Worm (Caenorhabditis elegans): ENCODE data around the gene B0361.4.

B0361.4 gene

DNA sequence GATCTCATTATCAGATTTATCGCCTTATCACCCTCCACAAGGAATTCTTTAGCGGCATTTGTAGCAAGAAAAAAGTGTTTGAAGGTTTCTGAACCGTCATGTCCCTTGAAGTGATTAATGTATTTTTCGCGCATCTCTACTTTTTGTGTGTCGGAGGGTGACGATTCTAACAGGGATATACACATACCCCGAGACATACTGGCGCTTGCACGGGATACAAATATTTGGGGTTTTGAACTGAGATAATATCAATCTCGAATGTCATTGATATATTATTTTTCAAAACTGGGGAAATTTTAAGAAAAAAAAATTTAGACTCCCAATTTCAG is 46.8 kb downstream of the B0361.4 start:
- TF ChIP-seq tbx-11 (GFP tag; IDR thresholded peaks at IDR 0.05): no peak

DNA sequence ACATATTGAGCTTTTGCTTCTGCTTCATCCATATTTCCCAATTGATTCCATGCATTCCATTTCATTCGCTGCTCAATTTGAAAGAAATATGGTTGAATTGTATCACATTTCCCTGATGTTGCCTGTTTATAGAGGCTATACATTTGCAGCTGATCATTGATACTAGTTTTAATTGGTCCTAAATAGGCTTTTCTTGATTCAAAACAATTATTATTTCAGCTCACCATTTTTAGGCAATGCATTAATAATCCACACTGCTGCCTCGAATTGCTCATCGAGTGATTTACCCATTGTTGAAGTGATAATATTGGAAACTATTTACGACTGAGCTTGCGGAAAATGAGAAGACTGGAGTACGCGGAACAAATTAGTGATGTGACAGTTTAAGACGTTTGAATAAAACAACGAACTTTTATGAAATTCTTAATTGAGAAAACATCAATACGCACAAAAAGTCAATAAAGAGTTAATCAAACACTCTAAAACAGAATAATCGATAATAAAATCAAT is 49.9 kb downstream of the B0361.4 start, which contains the start of gene acbp-4:
Gene acbp-4 (minus strand): TSS at position 510 of the 510 bp plus-strand sequence.
- TF ChIP-seq hmg-4 (GFP tag; optimal IDR thresholded peaks at IDR 0.05) (no peak), tbx-11 (GFP tag; IDR thresholded peaks at IDR 0.05) (no peak), ceh-13 (GFP tag; optimal IDR thresholded peaks at IDR 0.05) (no peak), hmbx-1 (tag; optimal IDR thresholded peaks at IDR 0.05) (no peak), ceh-36 (tag; optimal IDR thresholded peaks at IDR 0.05) (no peak)

DNA sequence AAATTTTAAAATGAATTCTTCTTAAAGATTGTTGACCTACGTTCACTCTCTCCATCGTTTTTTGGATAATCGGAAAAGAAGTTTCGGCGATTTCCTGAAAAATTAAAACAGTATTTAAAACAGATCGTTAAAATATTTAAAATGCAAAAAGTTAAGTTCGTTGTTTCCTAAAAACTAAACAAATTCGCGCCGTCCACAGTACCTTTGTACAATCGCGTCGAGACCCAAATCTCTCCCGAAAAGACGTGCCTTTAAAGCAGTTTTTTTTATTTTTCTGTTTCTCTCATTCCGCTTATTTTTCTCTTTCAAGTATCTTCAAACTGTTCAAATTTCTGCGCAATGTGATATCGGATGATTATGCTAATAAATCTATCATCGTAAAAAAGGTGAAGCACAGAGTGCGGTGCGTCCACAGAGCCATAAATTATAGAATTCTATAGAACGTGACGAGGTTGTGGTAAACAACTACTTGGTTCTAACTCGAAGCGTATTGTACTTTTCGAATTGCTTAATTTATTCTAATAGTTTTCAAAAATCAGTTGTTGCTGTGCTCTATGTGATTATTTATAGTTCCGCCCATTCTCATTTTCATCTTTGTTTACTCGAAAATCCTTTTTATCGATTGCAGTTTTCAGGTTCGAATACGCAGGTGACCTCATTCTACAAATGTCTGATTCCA is 52.0 kb downstream of the B0361.4 start, which contains the start of the genes F56C9.6 and F56C9.3:
Gene F56C9.6 (minus strand): TSS at position 112 of the 679 bp plus-strand sequence.
Gene F56C9.3 (plus strand): TSS at position 629 of the 679 bp plus-strand sequence.
- TF ChIP-seq ceh-13 (GFP tag; optimal IDR thresholded peaks at IDR 0.05): no peak
- TF ChIP-seq tbx-37 (GFP tag; conservative IDR thresholded peaks at IDR 0.05): no peak

DNA sequence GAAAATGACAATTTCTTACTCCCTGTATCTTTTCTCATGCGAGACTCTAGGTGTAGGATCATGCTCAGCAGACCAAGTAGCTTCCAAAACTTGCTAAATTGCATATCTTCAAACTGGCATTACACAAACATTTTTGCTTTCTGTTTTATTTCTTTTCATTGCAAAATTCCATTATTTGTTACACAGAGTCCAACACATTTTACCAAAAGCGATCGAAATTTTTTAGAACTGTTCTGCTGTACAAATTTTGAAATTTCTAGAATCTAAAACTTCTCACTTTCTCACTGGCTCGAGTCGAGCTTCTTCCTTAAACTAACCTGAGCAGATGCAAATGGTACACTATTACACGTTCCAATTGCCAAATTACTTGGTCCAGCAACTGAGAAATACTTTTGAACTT is 55.7 kb downstream of the B0361.4 start:
- TF ChIP-seq hnd-1 (tag; optimal IDR thresholded peaks at IDR 0.05) (no peak), tbx-37 (GFP tag; conservative IDR thresholded peaks at IDR 0.05) (no peak), tbx-11 (GFP tag; IDR thresholded peaks at IDR 0.05) (no peak), flt-1 (GFP tag; IDR thresholded peaks at IDR 0.05) (no peak), ets-7 (tag; optimal IDR thresholded peaks at IDR 0.05) (no peak), hmg-4 (GFP tag; optimal IDR thresholded peaks at IDR 0.05) (no peak), ceh-13 (GFP tag; optimal IDR thresholded peaks at IDR 0.05) (no peak), ceh-36 (tag; optimal IDR thresholded peaks at IDR 0.05) (no peak), hmbx-1 (tag; optimal IDR thresholded peaks at IDR 0.05) (no peak), B0310.2 (tag; optimal IDR thresholded peaks at IDR 0.05) (no peak), aly-1 (tag; optimal IDR thresholded peaks at IDR 0.05) (no peak), tra-4 (tag; optimal IDR thresholded peaks at IDR 0.05) (no peak), F13C5.2 (tag; optimal IDR thresholded peaks at IDR 0.05) (no peak), sea-1 (GFP tag; conservative IDR thresholded peaks at IDR 0.05) (no peak), scrt-1 (GFP tag; IDR thresholded peaks at IDR 0.05) (no peak)

DNA sequence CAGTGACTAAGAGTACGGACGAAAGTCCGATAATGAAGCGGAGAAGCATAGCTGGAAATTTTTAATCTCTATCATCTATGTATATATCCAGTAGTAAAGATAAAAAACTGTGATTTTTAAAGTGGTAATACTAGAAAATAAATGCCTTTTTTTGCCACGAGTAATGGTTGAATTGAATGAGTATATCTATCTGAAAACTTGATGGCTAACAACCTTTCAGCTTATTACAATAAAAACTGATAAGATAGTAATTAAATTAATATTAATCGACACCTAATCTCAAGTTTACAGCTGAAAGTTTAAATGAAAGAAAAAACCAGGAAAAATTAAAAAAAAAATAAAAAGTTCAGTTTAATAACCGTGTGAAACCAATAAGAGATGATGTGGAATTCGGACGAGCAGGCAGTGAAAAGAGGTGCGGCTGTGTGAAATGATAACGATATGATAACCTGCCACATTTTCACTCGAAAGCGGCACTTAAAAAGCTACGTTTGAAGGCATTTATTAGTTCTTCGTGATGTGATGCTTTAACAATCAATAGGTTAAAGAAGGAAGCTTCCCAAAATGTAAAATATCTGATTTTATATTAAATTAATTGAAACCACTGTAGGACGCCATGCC is 56.2 kb downstream of the B0361.4 start, which contains the start of gene nspg-6:
Gene nspg-6 (minus strand): TSS at position 51 of the 621 bp plus-strand sequence.
- TF ChIP-seq flt-1 (GFP tag; IDR thresholded peaks at IDR 0.05): no peak
- no peak for TF ChIP-seq tbx-37 (GFP tag; conservative IDR thresholded peaks at IDR 0.05)
- TF ChIP-seq scrt-1 (GFP tag; IDR thresholded peaks at IDR 0.05): no peak
- no peak for TF ChIP-seq hmg-4 (GFP tag; optimal IDR thresholded peaks at IDR 0.05)
- no peak for TF ChIP-seq B0310.2 (tag; optimal IDR thresholded peaks at IDR 0.05)
- TF ChIP-seq tra-4 (tag; optimal IDR thresholded peaks at IDR 0.05): no peak
- no peak for TF ChIP-seq ama-1 (optimal IDR thresholded peaks at IDR 0.05)
- TF ChIP-seq tbx-11 (GFP tag; IDR thresholded peaks at IDR 0.05): no peak
- no peak for TF ChIP-seq ets-7 (tag; optimal IDR thresholded peaks at IDR 0.05)
- TF ChIP-seq sea-1 (GFP tag; conservative IDR thresholded peaks at IDR 0.05): no peak
- no peak for TF ChIP-seq pes-1 (GFP tag; IDR thresholded peaks at IDR 0.05)
- no peak for TF ChIP-seq hmbx-1 (tag; optimal IDR thresholded peaks at IDR 0.05)
- no peak for TF ChIP-seq aly-1 (tag; optimal IDR thresholded peaks at IDR 0.05)
- no peak for TF ChIP-seq ceh-13 (GFP tag; optimal IDR thresholded peaks at IDR 0.05)
- TF ChIP-seq hnd-1 (tag; optimal IDR thresholded peaks at IDR 0.05): no peak
- no peak for TF ChIP-seq ceh-36 (tag; optimal IDR thresholded peaks at IDR 0.05)
- no peak for TF ChIP-seq F13C5.2 (tag; optimal IDR thresholded peaks at IDR 0.05)

DNA sequence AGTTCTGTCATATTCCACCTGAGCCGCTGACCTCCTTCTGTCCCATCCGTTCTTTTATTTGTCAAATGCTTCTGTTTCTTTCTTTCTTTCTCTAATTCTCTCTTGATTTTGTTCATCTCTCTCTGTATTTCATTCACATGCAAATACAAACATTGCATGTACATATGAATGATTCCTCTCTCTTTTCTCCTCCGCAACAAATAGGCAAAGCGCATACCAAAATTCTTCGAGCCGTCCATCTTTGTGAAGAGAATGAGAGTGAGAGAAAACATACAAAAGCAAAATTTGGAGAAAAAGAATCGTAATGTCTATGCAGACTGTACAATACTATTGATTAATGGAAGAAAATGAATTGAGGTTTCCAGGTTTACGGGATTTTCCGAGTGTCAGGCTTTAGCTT is 58.6 kb downstream of the B0361.4 start:
- no peak for TF ChIP-seq ama-1 (optimal IDR thresholded peaks at IDR 0.05)
- no peak for TF ChIP-seq flt-1 (GFP tag; IDR thresholded peaks at IDR 0.05)
- TF ChIP-seq pes-1 (GFP tag; IDR thresholded peaks at IDR 0.05): no peak
- TF ChIP-seq ets-7 (tag; optimal IDR thresholded peaks at IDR 0.05): no peak
- no peak for TF ChIP-seq hnd-1 (tag; optimal IDR thresholded peaks at IDR 0.05)
- no peak for TF ChIP-seq scrt-1 (GFP tag; IDR thresholded peaks at IDR 0.05)
- TF ChIP-seq sea-1 (GFP tag; conservative IDR thresholded peaks at IDR 0.05): no peak
- TF ChIP-seq tra-4 (tag; optimal IDR thresholded peaks at IDR 0.05): no peak
- TF ChIP-seq tbx-11 (GFP tag; IDR thresholded peaks at IDR 0.05): no peak
- no peak for TF ChIP-seq ceh-13 (GFP tag; optimal IDR thresholded peaks at IDR 0.05)
- TF ChIP-seq hmbx-1 (tag; optimal IDR thresholded peaks at IDR 0.05): no peak
- no peak for TF ChIP-seq F13C5.2 (tag; optimal IDR thresholded peaks at IDR 0.05)
- no peak for TF ChIP-seq hmg-4 (GFP tag; optimal IDR thresholded peaks at IDR 0.05)
- TF ChIP-seq B0310.2 (tag; optimal IDR thresholded peaks at IDR 0.05): no peak
- no peak for TF ChIP-seq ceh-36 (tag; optimal IDR thresholded peaks at IDR 0.05)
- no peak for TF ChIP-seq aly-1 (tag; optimal IDR thresholded peaks at IDR 0.05)
- TF ChIP-seq tbx-37 (GFP tag; conservative IDR thresholded peaks at IDR 0.05): no peak
